Fruit fly (Drosophila melanogaster) whole organism: ENCODE results near the gene CG12219.

Experiments used
- CG8478 ChIP-seq: fragments of >200 bp; optimal IDR thresholded peaks from 2 replicates; lab custom pipeline; 2018; ENCODE audit warnings: inconsistent platforms
- EcR ChIP-seq, 2 experiments: fragments of >200 bp; optimal IDR thresholded peaks; 2 replicates each; lab custom pipeline; 2017; ENCODE audit warnings: missing biosample characterization in 2 of 2, missing genetic modification characterization in 2 of 2, missing genetic modification reagents in 2 of 2
- pan ChIP-seq: fragments of >200 bp; optimal IDR thresholded peaks from 2 replicates; lab custom pipeline; 2017
- psq ChIP-seq: fragments of >200 bp; optimal IDR thresholded peaks from 2 replicates; lab custom pipeline; 2017
- usp ChIP-seq: fragments of >200 bp; optimal IDR thresholded peaks from 2 replicates; lab custom pipeline; 2017; ENCODE audit warnings: missing biosample characterization, missing genetic modification characterization, mixed read lengths

DNA sequence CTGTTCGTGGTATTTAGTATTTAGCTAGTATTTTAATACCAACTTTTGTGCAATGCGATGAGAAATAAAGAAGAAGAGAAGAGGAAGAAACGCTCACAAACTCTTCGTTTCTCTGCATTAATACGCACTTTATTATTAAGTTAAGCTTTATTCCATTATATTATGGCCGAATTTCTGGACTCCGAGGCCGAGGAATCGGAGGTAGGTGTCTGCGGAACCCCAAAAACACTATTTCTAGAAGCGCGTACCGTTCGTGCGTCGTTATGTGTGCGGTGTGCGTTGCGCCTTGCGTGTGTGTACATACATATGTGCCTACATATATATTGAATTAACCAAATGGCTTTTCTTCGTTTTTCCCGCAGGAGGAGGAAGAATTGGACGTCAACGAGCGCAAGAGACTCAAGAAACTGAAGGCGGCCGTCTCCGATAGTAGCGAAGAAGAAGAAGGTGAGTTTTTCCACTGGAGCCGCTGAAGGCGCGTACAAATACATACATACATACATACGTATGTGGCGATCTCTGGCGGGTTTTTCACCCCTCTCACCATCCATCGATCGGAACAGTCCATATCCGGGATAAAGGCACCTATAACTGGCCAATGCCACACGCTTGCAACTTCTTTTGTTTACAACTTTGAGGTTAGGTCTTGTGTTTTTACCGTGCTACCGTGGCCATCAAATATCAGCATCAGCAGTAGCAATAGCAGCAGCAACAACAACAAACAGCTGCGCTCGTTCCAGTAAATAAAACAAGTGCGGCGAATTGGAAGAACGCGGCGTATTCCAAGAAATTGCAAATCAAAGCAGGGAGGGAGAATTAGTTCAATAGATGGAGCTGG is 33.1 kb downstream of the CG12219 start, which contains the start of gene Spt6:
- TF ChIP-seq pan (lab: Kevin White, UChicago) (no peak), EcR (GFP tag; optimal IDR thresholded peaks at IDR 0.05; lab: Kevin White, UChicago) (no peak), psq (no peak), usp (no peak), CG8478 (lab: Kevin White, UChicago) (no peak)
